Fruit fly (Drosophila melanogaster): Measurements from ENCODE around the gene CG31704.

The CG31704 gene

dm6 chr2L:11804228-11805044 is 36.1 kb upstream of the CG31704 start (continued):
- TF ChIP-seq hkb (optimal IDR thresholded peaks at IDR 0.05) (no peak), hkb (GFP tag; IDR thresholded peaks at IDR 0.05) (no peak), CG3838 (GFP tag; optimal IDR thresholded peaks at IDR 0.05) (no peak), B-H1 (GFP tag; IDR thresholded peaks at IDR 0.05) (no peak; the same call in 2 of the 3 replicates), CG10959 (GFP tag; IDR thresholded peaks at IDR 0.05) (no peak), scrt (GFP tag; optimal IDR thresholded peaks at IDR 0.05) (no peak), CG9797 (GFP tag; optimal IDR thresholded peaks at IDR 0.05) (no peak), tx (GFP tag; optimal IDR thresholded peaks at IDR 0.05) (no peak), ac (GFP tag; optimal IDR thresholded peaks at IDR 0.05) (no peak), Aef1 (GFP tag; IDR thresholded peaks at IDR 0.05) (no peak), Fer2 (tag; optimal IDR thresholded peaks at IDR 0.05) (no peak), CG4424 (GFP tag; optimal IDR thresholded peaks at IDR 0.05) (no peak), Sry-δ (GFP tag; optimal IDR thresholded peaks at IDR 0.05) (no peak), ab (GFP tag; optimal IDR thresholded peaks at IDR 0.05) (no peak), ken (GFP tag; IDR thresholded peaks at IDR 0.05) (no peak), Ssrp (tag; optimal IDR thresholded peaks at IDR 0.05) (no peak), Hr3 (GFP tag; optimal IDR thresholded peaks at IDR 0.05) (no peak), CG11723 (GFP tag; optimal IDR thresholded peaks at IDR 0.05) (no peak), gcm (GFP tag; optimal IDR thresholded peaks at IDR 0.05) (no peak), CG12391 (tag; optimal IDR thresholded peaks at IDR 0.05) (no peak), BtbVII (GFP tag; optimal IDR thresholded peaks at IDR 0.05) (no peak), Camta (GFP tag; optimal IDR thresholded peaks at IDR 0.05) (no peak), CkIIα-i1 (GFP tag; IDR thresholded peaks at IDR 0.05) (no peak), gem (tag; optimal IDR thresholded peaks at IDR 0.05) (no peak), Blimp-1 (GFP tag; optimal IDR thresholded peaks at IDR 0.05) (no peak), ssp (GFP tag; IDR thresholded peaks at IDR 0.05) (no peak), Xrp1 (GFP tag; IDR thresholded peaks at IDR 0.05) (no peak), Dad (GFP tag; optimal IDR thresholded peaks at IDR 0.05) (no peak), lov (optimal IDR thresholded peaks at IDR 0.05) (no peak), lov (GFP tag; IDR thresholded peaks at IDR 0.05) (no peak), tin (GFP tag; optimal IDR thresholded peaks at IDR 0.05) (no peak), p53 (GFP tag; optimal IDR thresholded peaks at IDR 0.05) (no peak), pan (optimal IDR thresholded peaks at IDR 0.05) (no peak), pan (GFP tag; optimal IDR thresholded peaks at IDR 0.05 in 1 of 2, IDR thresholded peaks at IDR 0.05 in 1 of 2) (no peak), CG4820 (GFP tag; optimal IDR thresholded peaks at IDR 0.05) (no peak), Ravus (GFP tag; IDR thresholded peaks at IDR 0.05) (no peak), CG10267 (tag; optimal IDR thresholded peaks at IDR 0.05) (no peak), H15 (GFP tag; IDR thresholded peaks at IDR 0.05) (no peak), prd (optimal IDR thresholded peaks at IDR 0.05) (no peak), prd (GFP tag; IDR thresholded peaks at IDR 0.05) (no peak), CG15011 (GFP tag; optimal IDR thresholded peaks at IDR 0.05) (no peak), C15 (GFP tag; IDR thresholded peaks at IDR 0.05) (no peak), CG11456 (GFP tag; IDR thresholded peaks at IDR 0.05) (no peak), CG2875 (GFP tag; optimal IDR thresholded peaks at IDR 0.05) (no peak), Eip74EF (GFP tag; optimal IDR thresholded peaks at IDR 0.05) (no peak), CG14441 (GFP tag; IDR thresholded peaks at IDR 0.05) (no peak), mirr (GFP tag; optimal IDR thresholded peaks at IDR 0.05) (no peak), NfI (GFP tag; optimal IDR thresholded peaks at IDR 0.05) (no peak), CG6272 (GFP tag; IDR thresholded peaks at IDR 0.05) (no peak), CG8290 (GFP tag; optimal IDR thresholded peaks at IDR 0.05) (no peak), CG8290 (tag; optimal IDR thresholded peaks at IDR 0.05) (no peak), CG11093 (GFP tag; IDR thresholded peaks at IDR 0.05) (no peak)
